Fruit fly (Drosophila melanogaster) whole organism, embryonic: ENCODE results near the gene CG15865.

ENCODE experiments used
- Aef1 ChIP-seq: fragments of 200-800 bp; sonication (Bioruptor generic); IDR thresholded peaks from 3 replicates; pipeline ENCODE4 v1.3.6; 2022; ENCODE audit warnings: missing biosample characterization, missing genetic modification characterization
- Antp ChIP-seq: fragments of 200-800 bp; sonication (Bioruptor generic); optimal IDR thresholded peaks from 3 replicates; lab custom pipeline; 2016; ENCODE audit warnings: missing biosample characterization, missing genetic modification characterization
- BEAF-32 ChIP-seq: fragments of 200-800 bp; sonication (Bioruptor generic); optimal IDR thresholded peaks from 3 replicates; lab custom pipeline; 2017; ENCODE audit warnings: missing biosample characterization, missing genetic modification characterization, mild to moderate bottlenecking, moderate library complexity, missing genetic modification reagents
- Bteb2 ChIP-seq: fragments of 200-800 bp; sonication (Bioruptor generic); optimal IDR thresholded peaks from 2 replicates; lab custom pipeline; 2016; ENCODE audit warnings: missing biosample characterization, missing genetic modification characterization
- CG10267 ChIP-seq: fragments of 200-800 bp; sonication (Bioruptor generic); optimal IDR thresholded peaks from 2 replicates; lab custom pipeline; 2018; ENCODE audit warnings: missing biosample characterization, mild to moderate bottlenecking, missing genetic modification characterization, moderate library complexity
- CG10959 ChIP-seq: fragments of 200-800 bp; sonication (Bioruptor generic); IDR thresholded peaks from 2 replicates; pipeline ENCODE4 v1.3.6; 2022; ENCODE audit warnings: missing biosample characterization, missing genetic modification characterization
- CG11398 ChIP-seq: fragments of 200-800 bp; sonication (Bioruptor generic); optimal IDR thresholded peaks from 2 replicates; lab custom pipeline; 2016; ENCODE audit warnings: missing biosample characterization, missing genetic modification characterization
- CG1233 ChIP-seq: fragments of 200-800 bp; sonication (Bioruptor generic); optimal IDR thresholded peaks from 4 replicates; lab custom pipeline; 2018; ENCODE audit warnings: missing biosample characterization, mild to moderate bottlenecking, missing genetic modification characterization
- CG14014 ChIP-seq: fragments of 200-800 bp; sonication (Bioruptor generic); IDR thresholded peaks from 2 replicates; pipeline ENCODE4 v1.3.6; 2022; ENCODE audit warnings: missing biosample characterization, missing genetic modification characterization
- CG15011 ChIP-seq: fragments of 200-800 bp; sonication (Bioruptor generic); optimal IDR thresholded peaks from 3 replicates; lab custom pipeline; 2018; ENCODE audit warnings: missing biosample characterization, mild to moderate bottlenecking, missing genetic modification characterization
- CG1602 ChIP-seq: fragments of 200-800 bp; sonication (Bioruptor generic); optimal IDR thresholded peaks from 3 replicates; lab custom pipeline; 2016; ENCODE audit warnings: missing biosample characterization, missing genetic modification characterization
- CG1832 ChIP-seq: fragments of 200-800 bp; sonication (Bioruptor generic); optimal IDR thresholded peaks from 2 replicates; lab custom pipeline; 2017; ENCODE audit warnings: missing biosample characterization, mild to moderate bottlenecking, missing genetic modification characterization, inconsistent platforms
- CG31388 ChIP-seq: fragments of 200-800 bp; sonication (Bioruptor generic); optimal IDR thresholded peaks from 2 replicates; lab custom pipeline; 2016; ENCODE audit warnings: missing biosample characterization, missing genetic modification characterization
- CG3407 ChIP-seq: fragments of 200-800 bp; sonication (Bioruptor generic); optimal IDR thresholded peaks from 2 replicates; lab custom pipeline; 2018; ENCODE audit warnings: missing biosample characterization, mild to moderate bottlenecking, missing genetic modification characterization
- CG6175 ChIP-seq: fragments of 200-800 bp; sonication (Bioruptor generic); IDR thresholded peaks from 3 replicates; pipeline ENCODE4 v1.3.6; 2022; ENCODE audit warnings: missing biosample characterization, missing genetic modification characterization
- CG6654 ChIP-seq: fragments of 200-800 bp; sonication (Bioruptor generic); optimal IDR thresholded peaks from 2 replicates; lab custom pipeline; 2017; ENCODE audit warnings: missing biosample characterization, mild to moderate bottlenecking, missing genetic modification characterization
- CG6683 ChIP-seq: fragments of 200-800 bp; sonication (Bioruptor generic); optimal IDR thresholded peaks from 2 replicates; lab custom pipeline; 2017; ENCODE audit warnings: missing biosample characterization, mild to moderate bottlenecking, missing genetic modification characterization, missing genetic modification reagents
- CG6854 ChIP-seq: fragments of 200-800 bp; sonication (Bioruptor generic); optimal IDR thresholded peaks from 3 replicates; lab custom pipeline; 2017; ENCODE audit warnings: missing biosample characterization, mild to moderate bottlenecking, missing genetic modification characterization
- CG7745 ChIP-seq: fragments of 200-800 bp; sonication (Bioruptor generic); optimal IDR thresholded peaks from 2 replicates; lab custom pipeline; 2018; ENCODE audit warnings: missing biosample characterization, mild to moderate bottlenecking, missing genetic modification characterization, moderate library complexity
- CG7963 ChIP-seq: fragments of 200-800 bp; sonication (Bioruptor generic); IDR thresholded peaks from 3 replicates; pipeline ENCODE4 v1.3.6; 2022; ENCODE audit warnings: missing biosample characterization, missing genetic modification characterization; ENCODE audit not compliant: partially characterized antibody
- Doc3 ChIP-seq: fragments of 200-800 bp; sonication (Bioruptor generic); IDR thresholded peaks from 3 replicates; pipeline ENCODE4 v1.3.6; 2022; ENCODE audit warnings: missing biosample characterization, missing genetic modification characterization; ENCODE audit not compliant: partially characterized antibody
- Dref ChIP-seq: fragments of 200-800 bp; sonication (Bioruptor generic); IDR thresholded peaks from 2 replicates; pipeline ENCODE4 v1.3.6; 2022; ENCODE audit warnings: missing biosample characterization, missing genetic modification characterization
- Drgx ChIP-seq: fragments of 200-800 bp; sonication (Bioruptor generic); IDR thresholded peaks from 2 replicates; pipeline ENCODE4 v1.3.6; 2022; ENCODE audit warnings: missing biosample characterization, missing genetic modification characterization
- Fer1 ChIP-seq: fragments of 200-800 bp; sonication (Bioruptor generic); optimal IDR thresholded peaks from 2 replicates; lab custom pipeline; 2017; ENCODE audit warnings: missing biosample characterization, mild to moderate bottlenecking, missing genetic modification characterization
- Gsc ChIP-seq: fragments of 200-800 bp; sonication (Bioruptor generic); IDR thresholded peaks from 2 replicates; pipeline ENCODE4 v1.3.6; 2022; ENCODE audit warnings: missing biosample characterization, missing genetic modification characterization
- Gug ChIP-seq: fragments of 200-800 bp; sonication (Bioruptor generic); IDR thresholded peaks from 4 replicates; pipeline ENCODE4 v1.3.6; 2022; ENCODE audit warnings: missing biosample characterization, missing genetic modification characterization
- H15 ChIP-seq: fragments of 200-800 bp; sonication (Bioruptor generic); IDR thresholded peaks from 3 replicates; pipeline ENCODE4 v1.3.6; 2022; ENCODE audit warnings: missing biosample characterization, missing genetic modification characterization
- HLH4C ChIP-seq: fragments of 200-800 bp; sonication (Bioruptor generic); IDR thresholded peaks from 3 replicates; pipeline ENCODE4 v1.3.6; 2022; ENCODE audit warnings: missing biosample characterization, missing genetic modification characterization; ENCODE audit not compliant: partially characterized antibody
- PHDP ChIP-seq: fragments of 200-800 bp; sonication (Bioruptor generic); optimal IDR thresholded peaks from 3 replicates; lab custom pipeline; 2018; ENCODE audit warnings: missing biosample characterization, mild to moderate bottlenecking, missing genetic modification characterization, moderate library complexity
- Trl ChIP-seq, 3 experiments: fragments of >200 bp in 2 of 3; fragments of 200-800 bp in 1 of 3; sonication (Bioruptor generic) in 1 of 3; optimal IDR thresholded peaks; 2 replicates in 1 of 3; 3 replicates in 2 of 3; lab custom pipeline; 2016 to 2017; ENCODE audit warnings: missing biosample characterization in 1 of 3, missing genetic modification characterization in 1 of 3
- amos ChIP-seq: fragments of 200-800 bp; sonication (Bioruptor generic); IDR thresholded peaks from 2 replicates; pipeline ENCODE4 v1.3.6; 2022; ENCODE audit warnings: missing biosample characterization, missing genetic modification characterization; ENCODE audit not compliant: partially characterized antibody
- bbx ChIP-seq: fragments of 200-800 bp; sonication (Bioruptor generic); IDR thresholded peaks from 2 replicates; pipeline ENCODE4 v1.3.6; 2022; ENCODE audit warnings: missing biosample characterization, missing genetic modification characterization; ENCODE audit not compliant: partially characterized antibody
- bcd ChIP-seq: fragments of 200-800 bp; sonication (Bioruptor generic); optimal IDR thresholded peaks from 2 replicates; lab custom pipeline; 2017; ENCODE audit warnings: missing biosample characterization, mild to moderate bottlenecking, missing genetic modification characterization
- cad ChIP-seq: fragments of >200 bp; optimal IDR thresholded peaks from 2 replicates; lab custom pipeline; 2017; ENCODE audit warnings: missing biosample characterization, missing genetic modification characterization
- cato ChIP-seq: fragments of 200-800 bp; sonication (Bioruptor generic); optimal IDR thresholded peaks from 2 replicates; lab custom pipeline; 2016; ENCODE audit warnings: missing biosample characterization, missing genetic modification characterization, borderline replicate concordance
- corto ChIP-seq: fragments of 200-800 bp; sonication (Bioruptor generic); optimal IDR thresholded peaks from 2 replicates; lab custom pipeline; 2016; ENCODE audit warnings: missing biosample characterization, mild to moderate bottlenecking, missing genetic modification characterization, moderate library complexity
- dan ChIP-seq: fragments of 200-800 bp; sonication (Bioruptor generic); IDR thresholded peaks from 2 replicates; pipeline ENCODE4 v1.3.6; 2022; ENCODE audit warnings: missing biosample characterization, missing genetic modification characterization
- grau ChIP-seq: fragments of 200-800 bp; optimal IDR thresholded peaks from 3 replicates; lab custom pipeline; 2019; ENCODE audit warnings: missing biosample characterization, mild to moderate bottlenecking, missing genetic modification characterization, moderate library complexity
- gro ChIP-seq: fragments of 200-800 bp; sonication (Bioruptor generic); optimal IDR thresholded peaks from 2 replicates; lab custom pipeline; 2016; ENCODE audit warnings: missing biosample characterization, missing genetic modification characterization
- nom ChIP-seq: fragments of 200-800 bp; sonication (Bioruptor generic); optimal IDR thresholded peaks from 2 replicates; lab custom pipeline; 2017; ENCODE audit warnings: missing biosample characterization, missing genetic modification characterization, mild to moderate bottlenecking, moderate library complexity, missing genetic modification reagents
- org-1 ChIP-seq: fragments of 200-800 bp; sonication (Bioruptor generic); optimal IDR thresholded peaks from 2 replicates; lab custom pipeline; 2017; ENCODE audit warnings: missing biosample characterization, missing genetic modification characterization
- pfk ChIP-seq: fragments of 200-800 bp; sonication (Bioruptor generic); optimal IDR thresholded peaks from 2 replicates; lab custom pipeline; 2018; ENCODE audit warnings: missing biosample characterization, mild to moderate bottlenecking, missing genetic modification characterization, moderate library complexity
- pzg ChIP-seq: fragments of 200-800 bp; sonication (Bioruptor generic); optimal IDR thresholded peaks from 3 replicates; lab custom pipeline; 2018; ENCODE audit warnings: missing biosample characterization, mild to moderate bottlenecking, missing genetic modification characterization, moderate library complexity
- row ChIP-seq: fragments of 200-800 bp; sonication (Bioruptor generic); IDR thresholded peaks from 3 replicates; pipeline ENCODE4 v1.3.6; 2022; ENCODE audit warnings: missing biosample characterization, missing genetic modification characterization
- shn ChIP-seq: fragments of 200-800 bp; sonication (Bioruptor generic); optimal IDR thresholded peaks from 3 replicates; lab custom pipeline; 2016; ENCODE audit warnings: missing biosample characterization, missing genetic modification characterization
- slbo ChIP-seq: fragments of 200-800 bp; sonication (Bioruptor generic); IDR thresholded peaks from 2 replicates; pipeline ENCODE4 v1.3.6; 2022; ENCODE audit warnings: missing biosample characterization, missing genetic modification characterization
- sqz ChIP-seq: fragments of 200-800 bp; sonication (Bioruptor generic); optimal IDR thresholded peaks from 3 replicates; lab custom pipeline; 2018; ENCODE audit warnings: missing biosample characterization, mild to moderate bottlenecking, missing genetic modification characterization
- tna ChIP-seq: fragments of 200-800 bp; sonication (Bioruptor generic); IDR thresholded peaks from 2 replicates; pipeline ENCODE4 v1.3.6; 2022; ENCODE audit warnings: missing biosample characterization, missing genetic modification characterization; ENCODE audit not compliant: partially characterized antibody
- ttk ChIP-seq: fragments of 200-800 bp; sonication (Bioruptor generic); IDR thresholded peaks from 2 replicates; pipeline ENCODE4 v2.1.2; 2022; ENCODE audit warnings: missing biosample characterization, missing genetic modification characterization
- z ChIP-seq: fragments of 200-800 bp; sonication (Bioruptor generic); IDR thresholded peaks from 3 replicates; pipeline ENCODE4 v1.3.6; 2022; ENCODE audit warnings: missing biosample characterization, missing genetic modification characterization

The CG15865 gene

DNA sequence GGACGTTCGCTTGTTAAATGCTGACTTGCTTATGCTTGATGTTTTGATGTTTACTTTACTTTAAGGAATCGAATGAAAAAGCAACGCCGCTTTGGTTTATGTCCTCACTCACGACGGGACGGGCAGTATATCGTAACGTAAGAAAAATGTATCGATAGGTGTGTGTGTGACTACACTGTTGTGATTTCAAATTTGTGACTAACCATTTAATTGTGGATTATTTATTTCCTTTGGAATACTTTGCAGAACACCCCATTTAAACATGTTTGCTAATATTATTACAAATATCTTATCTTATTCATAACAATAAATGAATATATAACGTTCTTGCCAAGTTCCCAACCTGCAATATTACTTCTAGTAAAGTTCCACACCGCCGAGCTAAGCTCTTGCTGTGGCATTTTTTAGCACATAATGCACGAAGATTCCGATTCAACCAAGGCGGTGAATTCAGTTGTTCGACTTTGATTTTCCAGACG, 9.3 kb downstream of the CG15865 start, which contains the start of the genes Nemp and r (continued):
- TF ChIP-seq CG1602 (GFP tag; lab: Kevin White, UChicago) = no peak
- peak; percentile 68 for TF ChIP-seq Dref (GFP tag; lab: Robert Waterston, UW)
- no peak for TF ChIP-seq slbo (GFP tag; lab: Robert Waterston, UW)
- TF ChIP-seq tna = 0 out of 2 replicates have a peak, but pooled peaks have one; percentile 14
- no peak for TF ChIP-seq CG11398
- no peak for TF ChIP-seq CG10959
- TF ChIP-seq BEAF-32 (GFP tag; lab: Kevin White, UChicago) = peak; percentile 89
- peak; percentile 70 for TF ChIP-seq pzg
- peak; percentile 71 for TF ChIP-seq amos (GFP tag; lab: Robert Waterston, UW)
- peak; percentile 63 for TF ChIP-seq HLH4C
- no peak for TF ChIP-seq cad (GFP tag; lab: Kevin White, UChicago)
- no peak for TF ChIP-seq cato (GFP tag; lab: Kevin White, UChicago)
- no peak for TF ChIP-seq org-1 (GFP tag; lab: Kevin White, UChicago)
- 0 out of 3 replicates have a peak, but pooled peaks have one; percentile 12 for TF ChIP-seq row (GFP tag; lab: Robert Waterston, UW)
- TF ChIP-seq CG31388 (GFP tag; lab: Kevin White, UChicago) = no peak
- no peak for TF ChIP-seq CG6654 (GFP tag; lab: Kevin White, UChicago)
- no peak for TF ChIP-seq Antp (GFP tag; lab: Kevin White, UChicago)
- no peak for TF ChIP-seq sqz (GFP tag; lab: Kevin White, UChicago)
- no peak for TF ChIP-seq nom (GFP tag; lab: Kevin White, UChicago)
- TF ChIP-seq CG7963 (GFP tag; lab: Robert Waterston, UW) = no peak
- no peak for TF ChIP-seq Bteb2 (GFP tag; lab: Kevin White, UChicago)
- no peak for TF ChIP-seq ttk (GFP tag; lab: Robert Waterston, UW)
- peak; percentile 57 for TF ChIP-seq CG10267 (tag; lab: Kevin White, UChicago)
- TF ChIP-seq CG6175 (GFP tag; lab: Robert Waterston, UW) = no peak
- no peak for TF ChIP-seq CG3407 (GFP tag; lab: Kevin White, UChicago)
- TF ChIP-seq CG15011 (GFP tag; lab: Kevin White, UChicago) = no peak
- no peak for TF ChIP-seq shn (GFP tag; lab: Kevin White, UChicago)
- no peak for TF ChIP-seq CG1233
- TF ChIP-seq pfk (GFP tag; lab: Kevin White, UChicago) = no peak
- no peak for TF ChIP-seq grau
- TF ChIP-seq CG14014 = no peak
- no peak for TF ChIP-seq Drgx (GFP tag; lab: Robert Waterston, UW)
- no peak for TF ChIP-seq Aef1 (GFP tag; lab: Robert Waterston, UW)
- no peak for TF ChIP-seq CG6683 (GFP tag; lab: Kevin White, UChicago)
- no peak for TF ChIP-seq Gsc (GFP tag; lab: Robert Waterston, UW)
- no peak for TF ChIP-seq Fer1 (GFP tag; lab: Kevin White, UChicago)
- no peak for TF ChIP-seq Gug (GFP tag; lab: Robert Waterston, UW)
- no peak for TF ChIP-seq CG6854 (GFP tag; lab: Kevin White, UChicago)
- TF ChIP-seq gro (GFP tag; lab: Kevin White, UChicago) = no peak
- no peak for TF ChIP-seq dan (GFP tag; lab: Robert Waterston, UW)
- no peak for TF ChIP-seq corto (GFP tag; lab: Kevin White, UChicago)
- TF ChIP-seq bcd (GFP tag; lab: Kevin White, UChicago) = no peak
- TF ChIP-seq z (GFP tag; lab: Robert Waterston, UW) = no peak
- peak; percentile 62 for TF ChIP-seq bbx
- TF ChIP-seq PHDP (tag; lab: Kevin White, UChicago) = no peak
- TF ChIP-seq CG1832 = no peak
- TF ChIP-seq CG7745 (tag; lab: Kevin White, UChicago) = no peak
- TF ChIP-seq H15 (GFP tag; lab: Robert Waterston, UW) = no peak
- no peak for TF ChIP-seq Trl (optimal IDR thresholded peaks at IDR 0.05; lab: Kevin White, UChicago)
- TF ChIP-seq Trl (GFP tag; optimal IDR thresholded peaks at IDR 0.05; lab: Kevin White, UChicago) = no peak
- TF ChIP-seq Doc3 (GFP tag; lab: Robert Waterston, UW) = peak; percentile 64
